Fruit fly (Drosophila melanogaster) whole organism, prepupa: ENCODE measurements around the gene CG33764.

Experiments used
- Blimp-1 ChIP-seq: fragments of 200-800 bp; sonication (Bioruptor generic); optimal IDR thresholded peaks from 3 replicates; lab custom pipeline; 2017; ENCODE audit warnings: missing biosample characterization, missing genetic modification characterization, mild to moderate bottlenecking, moderate library complexity, missing genetic modification reagents
- CG10669 ChIP-seq: fragments of 200-800 bp; sonication (Bioruptor generic); optimal IDR thresholded peaks from 3 replicates; lab custom pipeline; 2018; ENCODE audit warnings: missing biosample characterization, mild to moderate bottlenecking, missing genetic modification characterization, moderate library complexity
- CG11294 ChIP-seq: fragments of 200-800 bp; sonication (Bioruptor generic); IDR thresholded peaks from 2 replicates; pipeline ENCODE4 v1.3.6; 2022; ENCODE audit warnings: missing biosample characterization, missing genetic modification characterization
- CG11902 ChIP-seq: fragments of 200-800 bp; sonication (Bioruptor generic); optimal IDR thresholded peaks from 3 replicates; lab custom pipeline; 2016; ENCODE audit warnings: missing biosample characterization, missing genetic modification characterization
- CG15336 ChIP-seq: fragments of 200-800 bp; sonication (Bioruptor generic); IDR thresholded peaks from 2 replicates; pipeline ENCODE4 v1.3.6; 2022; ENCODE audit warnings: missing biosample characterization, missing genetic modification characterization
- CG16779 ChIP-seq: fragments of 200-800 bp; sonication (Bioruptor generic); optimal IDR thresholded peaks from 3 replicates; lab custom pipeline; 2017; ENCODE audit warnings: missing biosample characterization, mild to moderate bottlenecking, missing genetic modification characterization
- CG31627 ChIP-seq: fragments of 200-800 bp; sonication (Bioruptor generic); optimal IDR thresholded peaks from 3 replicates; lab custom pipeline; 2016; ENCODE audit warnings: missing biosample characterization, missing genetic modification characterization
- CG32006 ChIP-seq: fragments of 200-800 bp; sonication (Bioruptor generic); optimal IDR thresholded peaks from 3 replicates; lab custom pipeline; 2017; ENCODE audit warnings: missing biosample characterization, mild to moderate bottlenecking, missing genetic modification characterization
- CG3919 ChIP-seq: fragments of 200-800 bp; sonication (Bioruptor generic); optimal IDR thresholded peaks from 3 replicates; lab custom pipeline; 2016; ENCODE audit warnings: missing biosample characterization, missing genetic modification characterization
- CG6163 ChIP-seq: fragments of 200-800 bp; sonication (Bioruptor generic); IDR thresholded peaks from 3 replicates; pipeline ENCODE4 v1.3.6; 2022; ENCODE audit warnings: missing biosample characterization, missing genetic modification characterization
- CG6276 ChIP-seq: fragments of 200-800 bp; sonication (Bioruptor generic); optimal IDR thresholded peaks from 2 replicates; lab custom pipeline; 2017; ENCODE audit warnings: missing biosample characterization, mild to moderate bottlenecking, missing genetic modification characterization
- CG6808 ChIP-seq: fragments of 200-800 bp; sonication (Bioruptor generic); optimal IDR thresholded peaks from 3 replicates; lab custom pipeline; 2017; ENCODE audit warnings: missing biosample characterization, missing genetic modification characterization, mild to moderate bottlenecking, moderate library complexity, missing genetic modification reagents
- CG6854 ChIP-seq: fragments of 200-800 bp; sonication (Bioruptor generic); optimal IDR thresholded peaks from 2 replicates; lab custom pipeline; 2017; ENCODE audit warnings: missing biosample characterization, mild to moderate bottlenecking, missing genetic modification characterization
- CG8119 ChIP-seq: fragments of 200-800 bp; sonication (Bioruptor generic); IDR thresholded peaks from 3 replicates; pipeline ENCODE4 v1.3.6; 2022; ENCODE audit warnings: missing biosample characterization, missing genetic modification characterization
- Eip78C ChIP-seq: fragments of 200-800 bp; sonication (Bioruptor generic); peaks from one replicate; lab custom pipeline; 2016; ENCODE audit warnings: missing biosample characterization, missing genetic modification characterization
- Eip93F ChIP-seq: fragments of 200-800 bp; sonication (Bioruptor generic); optimal IDR thresholded peaks from 2 replicates; lab custom pipeline; 2016; ENCODE audit warnings: missing biosample characterization, mild to moderate bottlenecking, missing genetic modification characterization
- Ets21C ChIP-seq: fragments of 200-800 bp; sonication (Bioruptor generic); optimal IDR thresholded peaks from 3 replicates; lab custom pipeline; 2016; ENCODE audit warnings: missing biosample characterization, missing genetic modification characterization
- Ets96B ChIP-seq: fragments of 200-800 bp; optimal IDR thresholded peaks from 2 replicates; lab custom pipeline; 2019; ENCODE audit warnings: missing biosample characterization, mild to moderate bottlenecking, missing genetic modification characterization, moderate library complexity
- Hr38 ChIP-seq: sonication (Bioruptor generic); optimal IDR thresholded peaks from 2 replicates; lab custom pipeline; 2016; ENCODE audit warnings: missing biosample characterization, missing genetic modification characterization
- Hr39 ChIP-seq: fragments of 200-800 bp; sonication (Bioruptor generic); optimal IDR thresholded peaks from 2 replicates; lab custom pipeline; 2016; ENCODE audit warnings: missing biosample characterization, missing genetic modification characterization
- Hr4 ChIP-seq: fragments of 200-800 bp; sonication (Bioruptor generic); optimal IDR thresholded peaks from 3 replicates; lab custom pipeline; 2016; ENCODE audit warnings: missing biosample characterization, missing genetic modification characterization
- OdsH ChIP-seq: fragments of 200-800 bp; sonication (Bioruptor generic); optimal IDR thresholded peaks from 3 replicates; lab custom pipeline; 2016; ENCODE audit warnings: missing biosample characterization, missing genetic modification characterization
- achi ChIP-seq: fragments of 200-800 bp; sonication (Bioruptor generic); optimal IDR thresholded peaks from 3 replicates; lab custom pipeline; 2016; ENCODE audit warnings: missing biosample characterization, missing genetic modification characterization
- acj6 ChIP-seq: fragments of 200-800 bp; sonication (Bioruptor generic); optimal IDR thresholded peaks from 3 replicates; lab custom pipeline; 2016; ENCODE audit warnings: missing biosample characterization, missing genetic modification characterization
- cyc ChIP-seq: fragments of 200-800 bp; sonication (Bioruptor generic); optimal IDR thresholded peaks from 3 replicates; lab custom pipeline; 2016; ENCODE audit warnings: missing biosample characterization, missing genetic modification characterization
- dac ChIP-seq: fragments of 200-800 bp; sonication (Bioruptor generic); optimal IDR thresholded peaks from 2 replicates; lab custom pipeline; 2017; ENCODE audit warnings: missing biosample characterization, mild to moderate bottlenecking, missing genetic modification characterization
- dsx ChIP-seq: fragments of 200-800 bp; optimal IDR thresholded peaks from 3 replicates; lab custom pipeline; 2019; ENCODE audit warnings: missing biosample characterization, mild to moderate bottlenecking, missing genetic modification characterization, moderate library complexity; ENCODE audit not compliant: poor library complexity, severe bottlenecking
- eg ChIP-seq: fragments of 200-800 bp; sonication (Bioruptor generic); IDR thresholded peaks from 3 replicates; pipeline ENCODE4 v1.3.6; 2022; ENCODE audit warnings: missing biosample characterization, missing genetic modification characterization
- fd59A ChIP-seq: fragments of 200-800 bp; sonication (Bioruptor generic); optimal IDR thresholded peaks from 2 replicates; lab custom pipeline; 2017; ENCODE audit warnings: missing biosample characterization, mild to moderate bottlenecking, missing genetic modification characterization, missing genetic modification reagents
- fkh ChIP-seq: fragments of 200-800 bp; sonication (Bioruptor generic); optimal IDR thresholded peaks from 3 replicates; lab custom pipeline; 2017; ENCODE audit warnings: missing biosample characterization, mild to moderate bottlenecking, missing genetic modification characterization, moderate library complexity
- lz ChIP-seq: fragments of 200-800 bp; sonication (Bioruptor generic); optimal IDR thresholded peaks from 3 replicates; lab custom pipeline; 2016; ENCODE audit warnings: missing biosample characterization, missing genetic modification characterization
- net ChIP-seq: fragments of 200-800 bp; sonication (Bioruptor generic); optimal IDR thresholded peaks from 3 replicates; lab custom pipeline; 2016; ENCODE audit warnings: missing biosample characterization, missing genetic modification characterization
- pdm3 ChIP-seq: fragments of 200-800 bp; sonication (Bioruptor generic); optimal IDR thresholded peaks from 3 replicates; lab custom pipeline; 2016; ENCODE audit warnings: missing biosample characterization, missing genetic modification characterization
- salr ChIP-seq, 2 experiments: fragments of 200-800 bp; sonication (Bioruptor generic); optimal IDR thresholded peaks; 3 replicates each; lab custom pipeline; 2016 to 2018; ENCODE audit warnings: missing biosample characterization in 2 of 2, missing genetic modification characterization in 2 of 2, mild to moderate bottlenecking in 1 of 2
- spab ChIP-seq: fragments of 200-800 bp; sonication (Bioruptor generic); optimal IDR thresholded peaks from 2 replicates; lab custom pipeline; 2017; ENCODE audit warnings: missing biosample characterization, mild to moderate bottlenecking, missing genetic modification characterization, missing genetic modification reagents
- ss ChIP-seq, 2 experiments: fragments of 200-800 bp; sonication (Bioruptor generic); optimal IDR thresholded peaks; 2 replicates in 1 of 2; 3 replicates in 1 of 2; lab custom pipeline; 2017 to 2018; ENCODE audit warnings: mild to moderate bottlenecking in 2 of 2, missing biosample characterization in 2 of 2, missing genetic modification characterization in 2 of 2, moderate library complexity in 1 of 2
- vri ChIP-seq: fragments of 200-800 bp; sonication (Bioruptor generic); optimal IDR thresholded peaks from 3 replicates; lab custom pipeline; 2016; ENCODE audit warnings: missing biosample characterization, mild to moderate bottlenecking, missing genetic modification characterization

Gene CG33764

dm6 chr3L:4269920-4270319 lies 2.6 kb upstream of the CG33764 start (continued):
- TF ChIP-seq vri (GFP tag; lab: Kevin White, UChicago) (peak; percentile 66), CG31627 (GFP tag; lab: Kevin White, UChicago) (peak; percentile 33), cyc (GFP tag; lab: Kevin White, UChicago) (peak; percentile 51), dsx (GFP tag; lab: Kevin White, UChicago) (peak; percentile 81), CG10669 (GFP tag; lab: Kevin White, UChicago) (peak; percentile 66), eg (GFP tag; lab: Robert Waterston, UW) (peak; percentile 76), CG16779 (peak; percentile 64), pdm3 (peak; percentile 59), CG8119 (GFP tag; lab: Robert Waterston, UW) (peak; percentile 89), Eip93F (GFP tag; lab: Kevin White, UChicago) (peak; percentile 12), acj6 (GFP tag; lab: Kevin White, UChicago) (peak; percentile 76), Hr38 (GFP tag; lab: Kevin White, UChicago) (no peak), ss (GFP tag; optimal IDR thresholded peaks at IDR 0.05; lab: Kevin White, UChicago) (peak; percentile 77), CG6808 (peak; percentile 79), net (GFP tag; lab: Kevin White, UChicago) (peak; percentile 70), Hr39 (GFP tag; lab: Kevin White, UChicago) (peak; percentile 30), Blimp-1 (GFP tag; lab: Kevin White, UChicago) (peak; percentile 33), fkh (GFP tag; lab: Kevin White, UChicago) (no peak), CG6163 (GFP tag; lab: Robert Waterston, UW) (peak; percentile 79)

- no peak for TF ChIP-seq salr (GFP tag; optimal IDR thresholded peaks at IDR 0.05; lab: Kevin White, UChicago)
- TF ChIP-seq Blimp-1 (GFP tag; lab: Kevin White, UChicago), result peak; percentile 54
- TF ChIP-seq CG6808, result no peak
- no peak for TF ChIP-seq Ets21C (GFP tag; lab: Kevin White, UChicago)
- TF ChIP-seq Hr4 (GFP tag; lab: Kevin White, UChicago), result no peak
Measured at dm6 chr3L:4269208-4269607, 1.9 kb upstream of the CG33764 start.

dm6 chr3L:4265836-4266235 lies 1.5 kb downstream of the CG33764 start:
- TF ChIP-seq CG31627 (GFP tag; lab: Kevin White, UChicago), result no peak
- no peak for TF ChIP-seq CG3919 (GFP tag; lab: Kevin White, UChicago)
- no peak for TF ChIP-seq lz (GFP tag; lab: Kevin White, UChicago)
- TF ChIP-seq CG6808, result no peak
- TF ChIP-seq dsx (GFP tag; lab: Kevin White, UChicago), result no peak
- TF ChIP-seq CG6276 (GFP tag; lab: Kevin White, UChicago), result no peak
- TF ChIP-seq fkh (GFP tag; lab: Kevin White, UChicago), result no peak
- no peak for TF ChIP-seq Ets96B (tag; lab: Kevin White, UChicago)
- no peak for TF ChIP-seq OdsH (GFP tag; lab: Kevin White, UChicago)
- TF ChIP-seq net (GFP tag; lab: Kevin White, UChicago), result no peak
- TF ChIP-seq achi (GFP tag; lab: Kevin White, UChicago), result no peak
- TF ChIP-seq CG15336 (GFP tag; lab: Robert Waterston, UW), result no peak
- TF ChIP-seq Hr39 (GFP tag; lab: Kevin White, UChicago), result no peak
- TF ChIP-seq ss (GFP tag; optimal IDR thresholded peaks at IDR 0.05; lab: Kevin White, UChicago), result no peak
- TF ChIP-seq CG32006 (GFP tag; lab: Kevin White, UChicago), result no peak
- no peak for TF ChIP-seq fd59A
- TF ChIP-seq dac, result no peak
- TF ChIP-seq CG11294, result no peak
- TF ChIP-seq vri (GFP tag; lab: Kevin White, UChicago), result no peak
- TF ChIP-seq CG6854 (GFP tag; lab: Kevin White, UChicago), result no peak

dm6 chr3L:4264963-4265362 lies 2.3 kb downstream of the CG33764 start:
- TF ChIP-seq CG6163 (GFP tag; lab: Robert Waterston, UW) (0 out of 3 replicates have a peak, but pooled peaks have one; percentile 6), Eip78C (GFP tag; lab: Kevin White, UChicago) (peak; percentile 63), fkh (GFP tag; lab: Kevin White, UChicago) (no peak), CG32006 (GFP tag; lab: Kevin White, UChicago) (peak; percentile 33), Ets21C (GFP tag; lab: Kevin White, UChicago) (no peak), CG11902 (GFP tag; lab: Kevin White, UChicago) (no peak), spab (no peak)
